Worm (Caenorhabditis elegans): ENCODE measurements around the gene frk-1.

DNA sequence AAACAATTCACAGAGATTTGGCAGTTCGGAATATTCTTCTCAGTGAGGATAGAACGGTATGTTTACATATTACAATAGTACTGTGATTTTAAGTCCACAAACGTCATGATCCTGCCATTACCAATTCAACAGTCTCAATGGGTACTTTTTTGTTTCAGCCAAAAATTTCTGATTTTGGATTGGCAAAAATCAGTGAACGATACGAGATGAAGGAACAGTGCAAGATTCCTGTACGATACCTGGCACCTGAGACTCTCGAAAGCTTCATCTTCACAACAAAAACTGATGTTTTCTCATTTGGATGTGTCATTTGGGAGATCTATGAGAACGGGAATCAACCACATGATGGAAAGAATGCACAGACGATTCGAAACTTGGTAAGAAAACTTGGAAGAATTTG, 35.0 kb downstream of the frk-1 start:
- TF ChIP-seq elt-1 (tag; optimal IDR thresholded peaks at IDR 0.05; ENCODE audit: borderline replicate concordance, insufficient read depth) (no peak), nhr-237 (tag; optimal IDR thresholded peaks at IDR 0.05) (no peak), mep-1 (tag; optimal IDR thresholded peaks at IDR 0.05) (no peak), nhr-28 (tag; optimal IDR thresholded peaks at IDR 0.05) (no peak), ztf-11 (tag; optimal IDR thresholded peaks at IDR 0.05) (no peak), flh-1 (GFP tag; optimal IDR thresholded peaks at IDR 0.05) (no peak), lsy-2 (tag; optimal IDR thresholded peaks at IDR 0.05) (no peak), unc-62 (GFP tag; optimal IDR thresholded peaks at IDR 0.05) (no peak), mab-5 (tag; optimal IDR thresholded peaks at IDR 0.05) (no peak), unc-120 (tag; optimal IDR thresholded peaks at IDR 0.05; ENCODE audit: poor library complexity, severe bottlenecking) (no peak), M03D4.4 (tag; optimal IDR thresholded peaks at IDR 0.05) (no peak), ceh-43 (GFP tag; optimal IDR thresholded peaks at IDR 0.05) (no peak), nhr-12 (tag; optimal IDR thresholded peaks at IDR 0.05) (no peak), lin-13 (tag; optimal IDR thresholded peaks at IDR 0.05) (no peak)
